Worm (Caenorhabditis elegans) whole organism, L4/young adult: ENCODE results near the gene C16C8.27.

Source experiments
- W03F9.2 ChIP-seq: fragments of 150-350 bp; optimal IDR thresholded peaks from 2 replicates; lab custom pipeline; 2014; ENCODE audit warnings: missing biosample characterization, missing genetic modification characterization
- dao-5 ChIP-seq: sonication (generic microtip); optimal IDR thresholded peaks from 2 replicates; lab custom pipeline; 2016; ENCODE audit warnings: missing genotype, missing genetic modification characterization, moderate library complexity, missing compliant biosample characterization
- him-1 ChIP-seq: sonication (generic microtip); optimal IDR thresholded peaks from 2 replicates; lab custom pipeline; 2016; ENCODE audit warnings: missing genotype, missing genetic modification reagents, missing genetic modification characterization, missing compliant biosample characterization

ce11 chrII:3482231-3482630 is 40.8 kb downstream of the C16C8.27 start, which contains the start of gene smu-2:
- TF ChIP-seq him-1 (tag; lab: Kevin White, UChicago) (no peak), W03F9.2 (tag; lab: Kevin White, UChicago) (no peak), dao-5 (tag; lab: Kevin White, UChicago) (no peak)
